Fruit fly (Drosophila melanogaster): ENCODE data around the gene Ctr9.

Gene Ctr9

DNA sequence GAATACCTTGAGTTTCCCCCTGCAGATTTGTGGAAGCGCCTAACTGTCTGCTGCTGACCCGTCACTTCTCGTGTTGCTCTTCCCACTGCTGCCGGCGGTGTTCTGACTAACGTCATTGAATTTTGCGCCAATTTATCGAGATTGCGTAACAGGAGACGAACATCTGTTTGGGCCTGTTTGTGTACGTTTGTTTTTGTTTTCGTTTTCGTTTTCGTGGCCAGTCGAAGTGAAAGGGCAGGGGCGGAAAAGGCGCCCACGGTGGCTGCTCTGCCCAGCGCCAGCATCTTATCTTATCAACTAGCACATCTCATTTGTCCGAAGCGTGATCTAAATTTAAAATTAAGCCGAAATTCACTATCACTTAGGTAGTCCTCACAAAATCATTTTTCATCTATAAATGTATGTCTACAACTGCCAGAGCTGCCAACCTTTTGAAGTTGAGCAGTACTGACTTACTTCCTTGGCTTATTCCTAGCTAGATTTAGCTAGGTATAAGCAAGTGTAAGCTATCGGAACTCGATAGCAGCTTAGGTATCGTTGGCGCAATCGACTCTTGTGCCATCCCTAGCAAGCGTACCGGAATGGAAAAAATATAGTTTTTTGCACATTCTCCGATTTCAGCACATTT, at the start of gene Ctr9, which contains the start of gene Nt5a:
TSS of gene Ctr9 (plus strand) at position 220 of the 628 bp plus-strand sequence.
TSS of gene Nt5a (minus strand) at position 414 of the 628 bp plus-strand sequence.
- TF ChIP-seq rgr (GFP tag; optimal IDR thresholded peaks at IDR 0.05), result peak; percentile 64
- no peak for TF ChIP-seq CG32264 (GFP tag; optimal IDR thresholded peaks at IDR 0.05)
- peak in 1 of 2 experiments; percentile 69 for TF ChIP-seq foxo (GFP tag; optimal IDR thresholded peaks at IDR 0.05)
- peak; percentile 38 for TF ChIP-seq CG9705 (GFP tag; optimal IDR thresholded peaks at IDR 0.05)
- TF ChIP-seq ey (GFP tag; optimal IDR thresholded peaks at IDR 0.05), result peak; percentile 58
- TF ChIP-seq Sp1 (GFP tag; optimal IDR thresholded peaks at IDR 0.05), result peak; percentile 44
- no peak for TF ChIP-seq dl (GFP tag; optimal IDR thresholded peaks at IDR 0.05; ENCODE audit: insufficient read depth in 1 of 2, partially characterized antibody in 2 of 2)
- peak; percentile 90 for TF ChIP-seq Myc (optimal IDR thresholded peaks at IDR 0.05)
- peak; percentile 56 for TF ChIP-seq OdsH (GFP tag; optimal IDR thresholded peaks at IDR 0.05)
- TF ChIP-seq Rel (GFP tag; optimal IDR thresholded peaks at IDR 0.05), result no peak
- peak; percentile 66 for TF ChIP-seq Rel (tag; optimal IDR thresholded peaks at IDR 0.05)
- peak; percentile 75 for TF ChIP-seq psq (GFP tag; optimal IDR thresholded peaks at IDR 0.05)
- TF ChIP-seq Hr83 (GFP tag; optimal IDR thresholded peaks at IDR 0.05; ENCODE audit: poor library complexity, severe bottlenecking), result peak; percentile 89
- TF ChIP-seq HLH106 (tag; optimal IDR thresholded peaks at IDR 0.05), result peak; percentile 55
- TF ChIP-seq lola (GFP tag; optimal IDR thresholded peaks at IDR 0.05), result no peak

DNA sequence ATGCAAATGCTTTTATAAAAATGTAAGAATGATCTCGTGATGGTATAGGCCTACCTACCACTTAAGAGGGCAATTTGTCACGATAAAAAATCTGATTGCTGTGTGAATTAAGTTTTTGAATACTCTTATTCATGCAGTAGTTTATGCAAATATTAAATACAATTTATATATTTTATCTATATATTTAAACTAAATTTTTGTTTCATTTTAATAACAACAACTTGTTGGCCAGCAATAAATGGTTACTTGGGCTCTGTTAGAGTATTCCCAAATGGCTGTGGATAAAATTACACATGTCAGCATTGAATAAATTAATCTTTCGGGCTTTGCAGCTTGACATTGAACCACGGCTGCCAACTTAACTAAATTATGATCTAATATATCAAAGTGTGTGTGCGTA, 48.5 kb upstream of the Ctr9 start:
- no peak for TF ChIP-seq rgr (GFP tag; optimal IDR thresholded peaks at IDR 0.05)
- TF ChIP-seq fru (GFP tag; optimal IDR thresholded peaks at IDR 0.05), result no peak
- no peak for TF ChIP-seq OdsH (GFP tag; optimal IDR thresholded peaks at IDR 0.05)
- no peak for TF ChIP-seq dmrt93B (GFP tag; optimal IDR thresholded peaks at IDR 0.05)
- no peak for TF ChIP-seq N (GFP tag; optimal IDR thresholded peaks at IDR 0.05)
- TF ChIP-seq Abd-B (GFP tag; optimal IDR thresholded peaks at IDR 0.05), result no peak
- TF ChIP-seq Dif (GFP tag; optimal IDR thresholded peaks at IDR 0.05; ENCODE audit: partially characterized antibody), result no peak
- no peak for TF ChIP-seq jim (GFP tag; optimal IDR thresholded peaks at IDR 0.05)
- TF ChIP-seq GATAd (GFP tag; optimal IDR thresholded peaks at IDR 0.05), result no peak
- no peak for TF ChIP-seq CG9705 (GFP tag; optimal IDR thresholded peaks at IDR 0.05)
- no peak for TF ChIP-seq CrebA (GFP tag; optimal IDR thresholded peaks at IDR 0.05; ENCODE audit: borderline replicate concordance)
- no peak for TF ChIP-seq tai (GFP tag; optimal IDR thresholded peaks at IDR 0.05)
- TF ChIP-seq Hr83 (GFP tag; optimal IDR thresholded peaks at IDR 0.05; ENCODE audit: poor library complexity, severe bottlenecking), result no peak
- no peak for TF ChIP-seq ey (GFP tag; optimal IDR thresholded peaks at IDR 0.05)
- no peak for TF ChIP-seq Hr78 (GFP tag; optimal IDR thresholded peaks at IDR 0.05)
- TF ChIP-seq br (GFP tag; optimal IDR thresholded peaks at IDR 0.05), result no peak
- TF ChIP-seq sv (GFP tag; optimal IDR thresholded peaks at IDR 0.05), result no peak
- no peak for TF ChIP-seq lola (GFP tag; optimal IDR thresholded peaks at IDR 0.05)
- no peak for TF ChIP-seq Dfd (GFP tag; optimal IDR thresholded peaks at IDR 0.05)

- TF ChIP-seq foxo (GFP tag; optimal IDR thresholded peaks at IDR 0.05), result peak in 1 of 2 experiments; percentile 43
- TF ChIP-seq tai (GFP tag; optimal IDR thresholded peaks at IDR 0.05), result no peak
- no peak for TF ChIP-seq Vsx2 (GFP tag; optimal IDR thresholded peaks at IDR 0.05; ENCODE audit: partially characterized antibody)
- no peak for TF ChIP-seq jim (GFP tag; optimal IDR thresholded peaks at IDR 0.05)
- peak; percentile 12 for TF ChIP-seq dmrt93B (GFP tag; optimal IDR thresholded peaks at IDR 0.05)
- TF ChIP-seq OdsH (GFP tag; optimal IDR thresholded peaks at IDR 0.05), result peak; percentile 38
- no peak for TF ChIP-seq brk (GFP tag; optimal IDR thresholded peaks at IDR 0.05)
- peak; percentile 71 for TF ChIP-seq h (GFP tag; optimal IDR thresholded peaks at IDR 0.05)
- TF ChIP-seq lola (GFP tag; optimal IDR thresholded peaks at IDR 0.05), result no peak
- no peak for TF ChIP-seq Hr78 (GFP tag; optimal IDR thresholded peaks at IDR 0.05)
- no peak for TF ChIP-seq Mio (GFP tag; optimal IDR thresholded peaks at IDR 0.05)
- no peak for TF ChIP-seq Myc (optimal IDR thresholded peaks at IDR 0.05)
- no peak for TF ChIP-seq Dif (GFP tag; optimal IDR thresholded peaks at IDR 0.05; ENCODE audit: partially characterized antibody)
- TF ChIP-seq Hnf4 (GFP tag; optimal IDR thresholded peaks at IDR 0.05), result peak; percentile 2
- TF ChIP-seq GATAd (GFP tag; optimal IDR thresholded peaks at IDR 0.05), result no peak
- no peak for TF ChIP-seq Abd-B (GFP tag; optimal IDR thresholded peaks at IDR 0.05)
- TF ChIP-seq Rel (GFP tag; optimal IDR thresholded peaks at IDR 0.05), result no peak
- no peak for TF ChIP-seq Rel (tag; optimal IDR thresholded peaks at IDR 0.05)
- TF ChIP-seq ey (GFP tag; optimal IDR thresholded peaks at IDR 0.05), result peak; percentile 34
- peak; percentile 34 for TF ChIP-seq fru (GFP tag; optimal IDR thresholded peaks at IDR 0.05)
- no peak for TF ChIP-seq N (GFP tag; optimal IDR thresholded peaks at IDR 0.05)
- TF ChIP-seq Sp1 (GFP tag; optimal IDR thresholded peaks at IDR 0.05), result no peak
- TF ChIP-seq dsf (GFP tag; optimal IDR thresholded peaks at IDR 0.05; ENCODE audit: borderline replicate concordance), result no peak
- TF ChIP-seq rgr (GFP tag; optimal IDR thresholded peaks at IDR 0.05), result peak; percentile 23
- no peak for TF ChIP-seq psq (GFP tag; optimal IDR thresholded peaks at IDR 0.05)
- TF ChIP-seq sage (GFP tag; optimal IDR thresholded peaks at IDR 0.05), result no peak
- no peak for TF ChIP-seq dl (GFP tag; optimal IDR thresholded peaks at IDR 0.05; ENCODE audit: insufficient read depth in 1 of 2, partially characterized antibody in 2 of 2)
- no peak for TF ChIP-seq CrebA (GFP tag; optimal IDR thresholded peaks at IDR 0.05; ENCODE audit: borderline replicate concordance)
- no peak for TF ChIP-seq CG32264 (GFP tag; optimal IDR thresholded peaks at IDR 0.05)
- TF ChIP-seq br (GFP tag; optimal IDR thresholded peaks at IDR 0.05), result peak; percentile 42
- no peak for TF ChIP-seq Hr83 (GFP tag; optimal IDR thresholded peaks at IDR 0.05; ENCODE audit: poor library complexity, severe bottlenecking)
- no peak for TF ChIP-seq Dfd (GFP tag; optimal IDR thresholded peaks at IDR 0.05)
- TF ChIP-seq Jra (GFP tag; optimal IDR thresholded peaks at IDR 0.05), result no peak
- TF ChIP-seq woc (GFP tag; optimal IDR thresholded peaks at IDR 0.05), result peak; percentile 71
- peak; percentile 25 for TF ChIP-seq pan (optimal IDR thresholded peaks at IDR 0.05)
- TF ChIP-seq usp (GFP tag; optimal IDR thresholded peaks at IDR 0.05), result no peak
- TF ChIP-seq sv (GFP tag; optimal IDR thresholded peaks at IDR 0.05), result no peak
- no peak for TF ChIP-seq HLH106 (tag; optimal IDR thresholded peaks at IDR 0.05)
- TF ChIP-seq CG9705 (GFP tag; optimal IDR thresholded peaks at IDR 0.05), result no peak
Measured at dm6 chr3L:1264998-1265397, 42.0 kb upstream of the Ctr9 start.
